Worm (Caenorhabditis elegans) whole organism, L4/young adult: ENCODE measurements around the gene B0252.11.

Experiments used
- W03F9.2 ChIP-seq: fragments of 150-350 bp; optimal IDR thresholded peaks from 2 replicates; lab custom pipeline; 2014; ENCODE audit warnings: missing biosample characterization, missing genetic modification characterization
- him-1 ChIP-seq: sonication (generic microtip); optimal IDR thresholded peaks from 2 replicates; lab custom pipeline; 2016; ENCODE audit warnings: missing genotype, missing genetic modification reagents, missing genetic modification characterization, missing compliant biosample characterization

DNA sequence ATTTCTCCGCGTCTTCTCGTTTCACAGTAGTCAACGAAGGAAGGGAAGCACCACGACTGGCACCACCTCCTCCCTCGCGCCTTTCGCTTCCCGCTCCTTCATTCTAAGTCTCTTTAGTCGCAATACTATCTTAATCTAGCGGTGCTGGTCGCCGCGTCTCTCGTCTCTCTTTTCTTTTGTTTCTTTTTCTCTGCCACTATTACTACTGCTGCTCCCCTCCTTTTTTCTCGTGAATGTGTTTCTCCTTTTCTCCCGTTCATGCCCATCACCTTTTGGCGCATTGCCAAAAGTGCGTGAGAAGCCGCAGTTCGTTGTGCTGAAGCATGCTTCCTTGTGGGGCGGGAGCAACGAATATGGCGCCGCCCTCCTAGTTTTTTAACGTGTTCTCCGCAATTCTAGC, 8.9 kb upstream of the B0252.11 start:
- TF ChIP-seq him-1 (tag; lab: Kevin White, UChicago): peak; percentile 66
- TF ChIP-seq W03F9.2: peak; percentile 51
